Fruit fly (Drosophila melanogaster): ENCODE results near the gene TSG101.

Gene TSG101

dm6 chr3L:16865123-16865831, 23.2 kb downstream of the TSG101 start, which contains the start of gene Lmpt (continued):
- TF ChIP-seq CG5953 (GFP tag; IDR thresholded peaks at IDR 0.05) (0 out of 2 replicates have a peak, but pooled peaks have one; percentile 15), CG8359 (GFP tag; optimal IDR thresholded peaks at IDR 0.05; ENCODE audit: borderline replicate concordance) (no peak), croc (GFP tag; conservative IDR thresholded peaks at IDR 0.05) (no peak), Hr78 (GFP tag; optimal IDR thresholded peaks at IDR 0.05) (peak in 1 of 2 experiments; percentile 38), CG16815 (GFP tag; optimal IDR thresholded peaks at IDR 0.05) (no peak), CG5245 (GFP tag; optimal IDR thresholded peaks at IDR 0.05) (no peak), CG30431 (GFP tag; optimal IDR thresholded peaks at IDR 0.05) (no peak), CG32767 (GFP tag; IDR thresholded peaks at IDR 0.05) (no peak), br (optimal IDR thresholded peaks at IDR 0.05) (no peak), C15 (GFP tag; IDR thresholded peaks at IDR 0.05) (no peak), bab2 (GFP tag; optimal IDR thresholded peaks at IDR 0.05) (no peak), CG15514 (GFP tag; optimal IDR thresholded peaks at IDR 0.05) (peak; percentile 48), vnd (GFP tag; IDR thresholded peaks at IDR 0.05; ENCODE audit: partially characterized antibody) (no peak), btn (GFP tag; optimal IDR thresholded peaks at IDR 0.05) (no peak), CG10321 (GFP tag; IDR thresholded peaks at IDR 0.05) (no peak), schlank (tag; optimal IDR thresholded peaks at IDR 0.05) (no peak), tap (tag; optimal IDR thresholded peaks at IDR 0.05) (no peak), pfk (GFP tag; optimal IDR thresholded peaks at IDR 0.05) (no peak), CG15269 (tag; optimal IDR thresholded peaks at IDR 0.05) (no peak), Dbx (GFP tag; IDR thresholded peaks at IDR 0.05) (no peak), gcm (GFP tag; optimal IDR thresholded peaks at IDR 0.05) (no peak), chinmo (GFP tag; IDR thresholded peaks at IDR 0.05; ENCODE audit: partially characterized antibody) (peak; percentile 79; the same call in 2 of the 4 replicates), CG30403 (GFP tag; optimal IDR thresholded peaks at IDR 0.05) (no peak), Bdp1 (GFP tag; optimal IDR thresholded peaks at IDR 0.05) (no peak), ac (GFP tag; optimal IDR thresholded peaks at IDR 0.05) (no peak), CG31441 (GFP tag; IDR thresholded peaks at IDR 0.05) (peak; percentile 28; the same call in 1 of the 2 replicates), row (GFP tag; IDR thresholded peaks at IDR 0.05) (peak; percentile 87), Mes4 (GFP tag; optimal IDR thresholded peaks at IDR 0.05) (no peak), lbe (GFP tag; optimal IDR thresholded peaks at IDR 0.05) (no peak), fd64A (GFP tag; optimal IDR thresholded peaks at IDR 0.05) (no peak), CG12071 (GFP tag; optimal IDR thresholded peaks at IDR 0.05) (no peak), fd96Cb (tag; optimal IDR thresholded peaks at IDR 0.05) (no peak), CG10959 (GFP tag; IDR thresholded peaks at IDR 0.05) (no peak), Chrac-16 (GFP tag; optimal IDR thresholded peaks at IDR 0.05) (no peak), CG17802 (tag; optimal IDR thresholded peaks at IDR 0.05) (no peak), Hsf (GFP tag; optimal IDR thresholded peaks at IDR 0.05) (no peak), fu2 (GFP tag; optimal IDR thresholded peaks at IDR 0.05) (no peak), maf-S (GFP tag; optimal IDR thresholded peaks at IDR 0.05) (no peak), CG14710 (tag; optimal IDR thresholded peaks at IDR 0.05) (peak; percentile 39), pzg (GFP tag; optimal IDR thresholded peaks at IDR 0.05) (peak; percentile 73), exex (tag; optimal IDR thresholded peaks at IDR 0.05) (no peak), Lhr (GFP tag; optimal IDR thresholded peaks at IDR 0.05) (peak; percentile 49), CG4730 (GFP tag; IDR thresholded peaks at IDR 0.05) (no peak), pita (GFP tag; optimal IDR thresholded peaks at IDR 0.05) (no peak), Atf-2 (GFP tag; optimal IDR thresholded peaks at IDR 0.05) (no peak), H2.0 (GFP tag; IDR thresholded peaks at IDR 0.05) (no peak), NK7.1 (GFP tag; optimal IDR thresholded peaks at IDR 0.05) (no peak), gcm2 (GFP tag; optimal IDR thresholded peaks at IDR 0.05) (no peak), CG2712 (tag; optimal IDR thresholded peaks at IDR 0.05) (peak; percentile 0), CG8388 (GFP tag; optimal IDR thresholded peaks at IDR 0.05) (peak; percentile 11)
